Worm (Caenorhabditis elegans) whole organism, L2 larva: ENCODE measurements around the gene vglu-2.
"Not testable (repeated sequence)": the region's sequence is repeated elsewhere in the genome, so short reads cannot be mapped to it uniquely, and the experiment has no call there.

ENCODE experiments used
- C34F6.9 ChIP-seq: fragments of 150-350 bp; optimal IDR thresholded peaks from 2 replicates; lab custom pipeline; 2014; ENCODE audit warnings: missing biosample characterization, missing genetic modification characterization
- F13H6.1 ChIP-seq: sonication (generic microtip); optimal IDR thresholded peaks from 2 replicates; lab custom pipeline; 2016; ENCODE audit warnings: missing genetic modification characterization, missing compliant biosample characterization
- Y55F3AM.14 ChIP-seq: fragments of 200-800 bp; sonication (Bioruptor generic); optimal IDR thresholded peaks from 2 replicates; lab custom pipeline; 2018; ENCODE audit warnings: mild to moderate bottlenecking, missing genetic modification characterization, missing compliant biosample characterization
- ZK546.5 ChIP-seq: sonication (generic microtip); optimal IDR thresholded peaks from 2 replicates; lab custom pipeline; 2017; ENCODE audit warnings: missing biosample characterization, missing genetic modification characterization
- alr-1 ChIP-seq: fragments of 150-350 bp; optimal IDR thresholded peaks from 2 replicates; lab custom pipeline; 2014; ENCODE audit warnings: missing biosample characterization, missing genetic modification characterization
- ama-1 ChIP-seq: fragments of 150-350 bp; optimal IDR thresholded peaks from 2 replicates; lab custom pipeline; 2018; ENCODE audit warnings: inconsistent platforms
- blmp-1 ChIP-seq: sonication (generic microtip); optimal IDR thresholded peaks from 2 replicates; lab custom pipeline; 2017; ENCODE audit warnings: missing genetic modification characterization, mild to moderate bottlenecking, missing compliant biosample characterization, antibody characterized with exemption, moderate library complexity; ENCODE audit not compliant: insufficient read depth
- ceh-16 ChIP-seq: fragments of 150-350 bp; optimal IDR thresholded peaks from 2 replicates; lab custom pipeline; 2014; ENCODE audit warnings: missing biosample characterization, missing genetic modification characterization
- ceh-82 ChIP-seq: fragments of 150-350 bp; optimal IDR thresholded peaks from 2 replicates; lab custom pipeline; 2014; ENCODE audit warnings: missing biosample characterization, missing genetic modification characterization
- crh-2 ChIP-seq: sonication (generic microtip); optimal IDR thresholded peaks from 2 replicates; lab custom pipeline; 2017; ENCODE audit warnings: missing biosample characterization, missing genetic modification characterization
- dmd-4 ChIP-seq: sonication (generic microtip); optimal IDR thresholded peaks from 2 replicates; lab custom pipeline; 2017; ENCODE audit warnings: missing biosample characterization, missing genetic modification characterization
- egl-27 ChIP-seq: sonication (generic microtip); optimal IDR thresholded peaks from 3 replicates; lab custom pipeline; 2017; ENCODE audit warnings: missing biosample characterization, missing genetic modification reagents, missing genetic modification characterization
- elt-3 ChIP-seq: sonication (generic microtip); optimal IDR thresholded peaks from 2 replicates; lab custom pipeline; 2017; ENCODE audit warnings: missing biosample characterization, missing genetic modification characterization
- fos-1 ChIP-seq: fragments of 150-350 bp; optimal IDR thresholded peaks from 2 replicates; lab custom pipeline; 2014; ENCODE audit warnings: missing biosample characterization, missing genetic modification characterization
- gmeb-1 ChIP-seq: fragments of 150-350 bp; optimal IDR thresholded peaks from 2 replicates; lab custom pipeline; 2014; ENCODE audit warnings: missing biosample characterization, missing genetic modification characterization
- lin-11 ChIP-seq: fragments of 150-350 bp; sonication (generic microtip); optimal IDR thresholded peaks from 2 replicates; lab custom pipeline; 2014; ENCODE audit warnings: missing biosample characterization, missing genetic modification characterization, inconsistent platforms, mixed read lengths
- lin-13 ChIP-seq: fragments of 150-350 bp; optimal IDR thresholded peaks from 2 replicates; lab custom pipeline; 2014; ENCODE audit warnings: missing biosample characterization, missing genetic modification reagents, missing genetic modification characterization
- lin-39 ChIP-seq: fragments of 150-350 bp; optimal IDR thresholded peaks from 2 replicates; lab custom pipeline; 2014; ENCODE audit warnings: missing biosample characterization, missing genetic modification reagents, missing genetic modification characterization
- lsy-2 ChIP-seq, 2 experiments: fragments of 150-350 bp in 1 of 2; sonication (generic microtip) in 1 of 2; optimal IDR thresholded peaks; 2 replicates each; lab custom pipeline; 2014 to 2017; ENCODE audit warnings: missing biosample characterization in 2 of 2, missing genetic modification characterization in 2 of 2
- mab-5 ChIP-seq: fragments of 150-350 bp; optimal IDR thresholded peaks from 2 replicates; lab custom pipeline; 2014; ENCODE audit warnings: missing biosample characterization, missing genetic modification characterization
- mbf-1 ChIP-seq: sonication (generic microtip); optimal IDR thresholded peaks from 2 replicates; lab custom pipeline; 2017; ENCODE audit warnings: missing biosample characterization, missing genetic modification characterization
- mdl-1 ChIP-seq, 2 experiments: fragments of 150-350 bp in 1 of 2; sonication (generic microtip) in 1 of 2; optimal IDR thresholded peaks; 2 replicates each; lab custom pipeline; 2017; ENCODE audit warnings: missing biosample characterization in 2 of 2, missing genetic modification characterization in 2 of 2
- nhr-10 ChIP-seq: sonication (generic microtip); optimal IDR thresholded peaks from 2 replicates; lab custom pipeline; 2017; ENCODE audit warnings: missing biosample characterization, missing genetic modification characterization
- nhr-11 ChIP-seq: fragments of 150-350 bp; optimal IDR thresholded peaks from 2 replicates; lab custom pipeline; 2014; ENCODE audit warnings: missing biosample characterization, missing genetic modification characterization
- nhr-12 ChIP-seq: fragments of 150-350 bp; optimal IDR thresholded peaks from 2 replicates; lab custom pipeline; 2014; ENCODE audit warnings: missing biosample characterization, missing genetic modification characterization
- nhr-129 ChIP-seq: fragments of 150-350 bp; optimal IDR thresholded peaks from 2 replicates; lab custom pipeline; 2014; ENCODE audit warnings: missing biosample characterization, missing genetic modification characterization
- nhr-21 ChIP-seq: fragments of 150-350 bp; optimal IDR thresholded peaks from 2 replicates; lab custom pipeline; 2014; ENCODE audit warnings: missing biosample characterization, missing genetic modification characterization
- nhr-237 ChIP-seq: fragments of 150-350 bp; optimal IDR thresholded peaks from 2 replicates; lab custom pipeline; 2014; ENCODE audit warnings: missing biosample characterization, missing genetic modification characterization
- nhr-6 ChIP-seq: fragments of 150-350 bp; optimal IDR thresholded peaks from 2 replicates; lab custom pipeline; 2014; ENCODE audit warnings: missing biosample characterization, missing genetic modification characterization
- nhr-77 ChIP-seq: fragments of 150-350 bp; optimal IDR thresholded peaks from 2 replicates; lab custom pipeline; 2014; ENCODE audit warnings: missing biosample characterization, missing genetic modification characterization
- peb-1 ChIP-seq: fragments of 150-350 bp; optimal IDR thresholded peaks from 2 replicates; lab custom pipeline; 2014; ENCODE audit warnings: missing biosample characterization, missing genetic modification characterization
- sem-4 ChIP-seq: fragments of 150-350 bp; optimal IDR thresholded peaks from 2 replicates; lab custom pipeline; 2014; ENCODE audit warnings: missing biosample characterization, missing genetic modification reagents, missing genetic modification characterization
- skn-1 ChIP-seq: sonication (generic microtip); optimal IDR thresholded peaks from 2 replicates; lab custom pipeline; 2017; ENCODE audit warnings: missing biosample characterization, missing genetic modification characterization
- sma-3 ChIP-seq: sonication (generic microtip); optimal IDR thresholded peaks from 2 replicates; lab custom pipeline; 2016; ENCODE audit warnings: missing genetic modification reagents, missing genetic modification characterization, missing compliant biosample characterization
- snpc-4 ChIP-seq: fragments of 150-350 bp; optimal IDR thresholded peaks from 2 replicates; lab custom pipeline; 2014; ENCODE audit warnings: missing biosample characterization, missing genetic modification characterization
- unc-39 ChIP-seq: fragments of 150-350 bp; optimal IDR thresholded peaks from 2 replicates; lab custom pipeline; 2014; ENCODE audit warnings: missing biosample characterization, missing genetic modification characterization
- unc-62 ChIP-seq: fragments of 150-350 bp; optimal IDR thresholded peaks from 2 replicates; lab custom pipeline; 2014; ENCODE audit warnings: missing biosample characterization, missing genetic modification reagents, missing genetic modification characterization
- zag-1 ChIP-seq: fragments of 150-350 bp; optimal IDR thresholded peaks from 2 replicates; lab custom pipeline; 2014; ENCODE audit warnings: missing biosample characterization, missing genetic modification characterization
- ztf-1 ChIP-seq: fragments of 200-800 bp; sonication (Bioruptor generic); conservative IDR thresholded peaks from 2 replicates; pipeline ENCODE4 v1.3.6; 2022; ENCODE audit warnings: missing genetic modification characterization, missing compliant biosample characterization
- ztf-4 ChIP-seq: fragments of 150-350 bp; optimal IDR thresholded peaks from 2 replicates; lab custom pipeline; 2014; ENCODE audit warnings: missing biosample characterization, missing genetic modification characterization

vglu-2 gene

ce11 chrIII:10254583-10254982, 40.4 kb upstream of the vglu-2 start, which contains the start of gene R01H10.4:
R01H10.4 (plus strand) TSS chrIII:10254818.
- TF ChIP-seq mbf-1 (tag; lab: Kevin White, UChicago) (no peak), nhr-10 (tag; lab: Kevin White, UChicago) (no peak), nhr-21 (no peak), ceh-82 (tag; lab: Kevin White, UChicago) (no peak), nhr-6 (tag; lab: Kevin White, UChicago) (no peak), ztf-4 (tag; lab: Kevin White, UChicago) (no peak), fos-1 (no peak)

DNA sequence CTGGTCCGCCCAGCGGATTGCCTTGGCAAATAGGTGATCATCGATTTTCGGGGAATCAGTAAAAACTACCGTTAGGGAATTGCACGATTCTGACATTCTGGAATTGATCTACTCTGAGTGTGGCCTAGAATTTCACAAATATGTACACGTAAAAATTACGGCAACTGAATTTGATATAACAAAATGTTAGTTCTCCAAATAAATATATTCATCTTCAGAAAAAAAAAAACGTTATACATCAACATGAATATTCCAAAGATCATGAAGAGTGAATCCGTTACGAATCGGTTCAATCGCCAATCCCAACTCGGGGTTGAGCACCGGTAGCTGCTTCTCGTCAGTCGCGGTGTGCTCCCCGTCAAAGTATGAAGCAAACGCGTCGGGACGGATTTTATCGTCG, 36.3 kb upstream of the vglu-2 start, which contains the start of gene rip-1:
TSS of gene rip-1 (minus strand) at position 101 of the 400 bp plus-strand sequence.
- no peak for TF ChIP-seq dmd-4 (tag; lab: Kevin White, UChicago)
- no peak for TF ChIP-seq ztf-4 (tag; lab: Kevin White, UChicago)
- no peak for TF ChIP-seq nhr-237 (tag; lab: Kevin White, UChicago)
- no peak for TF ChIP-seq snpc-4
- TF ChIP-seq mab-5 = no peak
- no peak for TF ChIP-seq ztf-1
- no peak for TF ChIP-seq lin-39 (tag; lab: Kevin White, UChicago)
- TF ChIP-seq, all 48 proteins: peak for 0

ce11 chrIII:10261256-10261655, 33.7 kb upstream of the vglu-2 start:
- TF ChIP-seq ztf-1 = no peak
- TF ChIP-seq egl-27 (tag; lab: Kevin White, UChicago) = no peak
- no peak for TF ChIP-seq sem-4 (tag; lab: Kevin White, UChicago)
- no peak for TF ChIP-seq nhr-21
- TF ChIP-seq nhr-12 (tag; lab: Kevin White, UChicago) = no peak
- TF ChIP-seq ztf-4 (tag; lab: Kevin White, UChicago) = no peak
- TF ChIP-seq zag-1 = no peak
- TF ChIP-seq lin-39 (tag; lab: Kevin White, UChicago) = no peak
- TF ChIP-seq crh-2 (tag; lab: Kevin White, UChicago) = no peak
- TF ChIP-seq nhr-6 (tag; lab: Kevin White, UChicago) = no peak
- TF ChIP-seq ama-1 (lab: Kevin White, UChicago) = no peak

DNA sequence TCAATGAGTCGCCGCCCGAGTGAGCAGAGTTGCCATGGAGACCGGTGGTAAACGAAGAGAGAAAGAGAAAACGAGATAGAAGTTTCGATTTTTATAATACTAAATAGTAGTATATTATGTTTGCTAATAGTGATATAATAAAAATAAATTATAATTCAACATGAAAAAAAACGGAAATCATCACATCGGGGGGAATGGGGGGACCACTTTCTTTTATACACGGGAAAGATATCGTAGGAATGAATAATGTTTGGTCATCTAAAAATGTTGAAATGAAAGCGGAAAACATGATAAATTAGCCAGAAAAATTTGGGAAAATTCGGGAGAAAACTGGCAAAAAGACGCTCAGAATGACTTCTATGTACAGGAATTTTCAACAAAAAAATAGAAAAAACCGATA, 33.3 kb upstream of the vglu-2 start, which contains the start of gene bbs-5:
TSS of gene bbs-5 (minus strand) at position 101 of the 400 bp plus-strand sequence.
- TF ChIP-seq Y55F3AM.14 (GFP tag; lab: Kevin White, UChicago) = no peak
- no peak for TF ChIP-seq zag-1

DNA sequence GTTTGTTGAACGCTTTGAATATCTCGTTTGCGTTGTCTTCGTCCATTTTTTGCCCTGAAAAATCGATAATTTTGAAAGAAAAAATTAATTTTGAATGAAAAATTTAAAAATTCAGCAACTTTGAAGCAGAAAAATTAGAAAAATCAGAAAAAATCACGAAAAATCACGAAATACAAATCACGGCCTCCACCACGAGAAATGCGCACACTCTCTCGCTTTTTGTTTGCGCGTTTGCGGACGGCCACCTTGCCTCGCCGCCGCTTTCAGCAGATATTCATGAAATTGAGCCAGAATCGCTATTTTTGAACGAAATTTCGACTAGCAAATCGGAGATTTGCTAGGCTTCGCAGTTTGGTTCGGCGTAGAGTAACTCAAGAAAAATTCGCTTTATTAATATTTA, 28.1 kb upstream of the vglu-2 start, which contains the start of gene inpp-4B:
TSS of gene inpp-4B (minus strand) at position 54 of the 400 bp plus-strand sequence.
- TF ChIP-seq nhr-12 (tag; lab: Kevin White, UChicago); nhr-11; lin-13 (GFP tag; lab: Kevin White, UChicago): not testable (repeated sequence)

DNA sequence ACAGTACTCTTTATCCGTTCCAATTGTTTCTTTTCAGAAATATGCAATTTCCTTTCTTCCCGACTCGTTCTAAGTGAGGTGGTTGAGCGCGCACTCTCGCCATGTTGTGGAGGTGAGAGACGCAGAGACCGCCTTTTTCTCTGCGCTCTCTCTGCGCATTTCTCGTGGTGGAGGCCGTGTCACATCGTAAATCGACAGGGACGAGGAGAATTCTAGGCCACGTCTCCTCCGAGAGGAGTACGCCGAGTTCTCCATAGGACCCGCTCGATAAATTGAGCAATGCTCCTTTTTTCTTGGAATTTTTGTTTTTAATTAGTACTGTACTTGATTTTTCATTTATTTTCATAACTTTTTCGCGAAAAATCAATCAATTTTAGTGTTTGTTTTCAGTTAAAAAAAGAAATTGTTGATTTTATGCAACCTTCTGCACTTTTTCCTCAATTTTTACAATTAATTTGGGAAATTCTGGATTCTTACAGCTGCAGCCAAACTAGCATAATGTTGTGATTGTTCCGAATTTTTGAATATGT, 24.1 kb upstream of the vglu-2 start, which contains the start of gene cnk-1:
TSS of gene cnk-1 (plus strand) at position 480 of the 530 bp plus-strand sequence.
- TF ChIP-seq peb-1 (tag; lab: Kevin White, UChicago) (no peak), blmp-1 (no peak), gmeb-1 (peak; percentile 71), skn-1 (tag; lab: Kevin White, UChicago) (no peak), Y55F3AM.14 (GFP tag; lab: Kevin White, UChicago) (no peak), dmd-4 (tag; lab: Kevin White, UChicago) (no peak), sma-3 (GFP tag; lab: Kevin White, UChicago) (peak; percentile 82), fos-1 (peak; percentile 13), ztf-1 (no peak), sem-4 (tag; lab: Kevin White, UChicago) (peak; percentile 13), nhr-129 (tag; lab: Kevin White, UChicago) (peak; percentile 59), ceh-16 (no peak), zag-1 (no peak), nhr-12 (tag; lab: Kevin White, UChicago) (no peak), alr-1 (tag; lab: Kevin White, UChicago) (no peak), unc-62 (no peak), C34F6.9 (tag; lab: Kevin White, UChicago) (peak; percentile 62), elt-3 (tag; lab: Kevin White, UChicago) (no peak), unc-39 (tag; lab: Kevin White, UChicago) (no peak), nhr-21 (peak; percentile 36), snpc-4 (no peak), mbf-1 (tag; lab: Kevin White, UChicago) (no peak), nhr-77 (no peak), F13H6.1 (peak; percentile 81), nhr-237 (tag; lab: Kevin White, UChicago) (no peak), ZK546.5 (tag; lab: Kevin White, UChicago) (no peak), ztf-4 (tag; lab: Kevin White, UChicago) (no peak), lin-11 (tag; lab: Kevin White, UChicago) (no peak), mdl-1 (tag; optimal IDR thresholded peaks at IDR 0.05; lab: Kevin White, UChicago) (peak in 1 of 2 experiments; percentile 24), lsy-2 (tag; optimal IDR thresholded peaks at IDR 0.05; lab: Kevin White, UChicago) (peak; percentile 63 to 84), nhr-11 (no peak), egl-27 (tag; lab: Kevin White, UChicago) (no peak), lin-13 (GFP tag; lab: Kevin White, UChicago) (peak; percentile 57), nhr-6 (tag; lab: Kevin White, UChicago) (no peak), mab-5 (peak; percentile 8)
